Fruit fly (Drosophila melanogaster): Measurements from ENCODE around the gene CG12994.

DNA sequence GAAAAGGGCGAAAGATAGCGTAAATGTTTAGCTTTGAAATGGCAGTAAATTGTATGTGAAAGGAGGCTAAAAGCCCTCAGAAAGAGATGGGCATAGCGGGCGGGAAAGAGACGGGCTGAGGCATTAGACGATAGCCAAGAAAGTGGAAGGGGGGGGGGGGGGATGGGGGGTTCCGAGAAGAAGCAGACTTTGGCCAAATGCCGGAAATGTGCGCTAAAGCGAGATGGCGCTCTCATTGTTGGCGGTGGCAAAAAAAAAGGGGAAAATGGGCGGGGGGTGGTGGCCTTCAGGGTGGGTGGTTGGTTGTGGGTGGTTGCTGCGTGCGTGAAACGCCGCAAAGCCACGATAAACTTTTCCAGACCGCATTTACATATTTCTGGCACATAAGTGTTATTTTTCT lies 60.8 kb downstream of the CG12994 start:
- TF ChIP-seq h (optimal IDR thresholded peaks at IDR 0.05) (no peak), insv (optimal IDR thresholded peaks at IDR 0.05) (no peak), psq (optimal IDR thresholded peaks at IDR 0.05) (no peak), ttk (optimal IDR thresholded peaks at IDR 0.05) (no peak)
